Worm (Caenorhabditis elegans): ENCODE measurements around the gene nhr-162.

- TF ChIP-seq ceh-90 (tag; optimal IDR thresholded peaks at IDR 0.05) (no peak), fkh-10 (GFP tag; optimal IDR thresholded peaks at IDR 0.05) (no peak), pqm-1 (tag; optimal IDR thresholded peaks at IDR 0.05) (no peak), skn-1 (tag; optimal IDR thresholded peaks at IDR 0.05) (no peak), ama-1 (optimal IDR thresholded peaks at IDR 0.05) (no peak), ces-1 (GFP tag; optimal IDR thresholded peaks at IDR 0.05) (no peak), fkh-8 (tag; optimal IDR thresholded peaks at IDR 0.05) (peak; percentile 90), irx-1 (tag; optimal IDR thresholded peaks at IDR 0.05) (peak; percentile 29)
Measured at ce11 chrV:6993999-6994398, 2.3 kb upstream of the nhr-162 start.
